Worm (Caenorhabditis elegans): ENCODE results near the gene hpo-34.

The hpo-34 gene

DNA sequence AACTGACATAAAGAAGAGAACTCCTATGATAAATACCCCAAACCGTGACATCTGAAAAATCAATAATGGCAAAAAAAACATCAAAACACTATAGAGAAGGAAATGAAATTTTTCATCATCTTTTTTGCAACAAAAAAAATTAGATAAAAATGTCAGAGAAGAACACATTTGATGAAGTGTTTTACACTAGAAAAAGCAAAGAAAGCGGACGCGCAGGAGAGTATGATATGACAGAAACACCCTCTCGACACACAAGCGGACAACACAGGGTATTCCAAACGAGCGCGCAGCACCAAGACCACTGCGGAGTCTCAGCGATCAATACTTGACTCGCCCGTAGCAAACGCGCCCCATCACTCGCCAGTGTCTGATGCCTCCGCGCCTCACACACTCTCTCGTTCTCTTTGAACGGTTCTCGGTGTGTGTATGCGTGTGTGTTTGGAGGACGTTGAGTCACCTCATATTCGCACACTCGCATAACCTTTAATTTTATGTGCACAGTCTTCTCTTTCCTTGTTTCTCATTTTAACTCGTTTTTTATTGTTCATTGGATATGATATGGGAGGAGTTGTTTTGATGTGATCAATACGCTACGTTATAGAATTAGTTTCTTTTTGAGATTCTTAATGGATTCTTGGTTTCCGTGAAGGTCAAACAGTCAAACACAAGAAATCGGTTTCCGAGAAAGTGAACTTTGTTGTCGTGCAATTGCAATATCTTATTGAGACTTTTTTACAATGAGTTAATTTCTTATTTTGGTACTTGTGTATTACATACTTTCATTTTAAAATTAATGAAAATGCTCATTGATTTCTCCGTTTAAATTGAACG, 27.8 kb upstream of the hpo-34 start, which contains the start of gene selt-1.1 (continued):
- TF ChIP-seq hlh-30 (tag; optimal IDR thresholded peaks at IDR 0.05; ENCODE audit: insufficient read depth) (peak; percentile 51), arid-1 (GFP tag; conservative IDR thresholded peaks at IDR 0.05) (no peak), spr-1 (tag; optimal IDR thresholded peaks at IDR 0.05) (peak; percentile 14), dmd-6 (GFP tag; IDR thresholded peaks at IDR 0.05) (peak; percentile 75), zip-2 (tag; optimal IDR thresholded peaks at IDR 0.05) (no peak), mxl-2 (GFP tag; conservative IDR thresholded peaks at IDR 0.05) (no peak), ceh-20 (GFP tag; IDR thresholded peaks at IDR 0.05) (0 out of 2 replicates have a peak, but pooled peaks have one; percentile 32), lin-38 (GFP tag; IDR thresholded peaks at IDR 0.05) (no peak), mdl-1 (tag; optimal IDR thresholded peaks at IDR 0.05) (peak in 1 of 2 experiments; percentile 73), nhr-111 (GFP tag; optimal IDR thresholded peaks at IDR 0.05) (no peak), hmg-1.1 (GFP tag; IDR thresholded peaks at IDR 0.05) (peak; percentile 63), zfp-3 (GFP tag; conservative IDR thresholded peaks at IDR 0.05) (no peak), Y105C5A.15 (GFP tag; IDR thresholded peaks at IDR 0.05) (no peak), rbr-2 (tag; optimal IDR thresholded peaks at IDR 0.05) (peak; percentile 67), Y5F2A.4 (GFP tag; optimal IDR thresholded peaks at IDR 0.05) (no peak), sdz-12 (GFP tag; optimal IDR thresholded peaks at IDR 0.05) (no peak), ctbp-1 (GFP tag; IDR thresholded peaks at IDR 0.05) (no peak), snpc-4 (tag; optimal IDR thresholded peaks at IDR 0.05) (no peak), ceh-28 (tag; optimal IDR thresholded peaks at IDR 0.05) (peak; percentile 5), dpl-1 (GFP tag; optimal IDR thresholded peaks at IDR 0.05) (peak; percentile 11), unc-39 (tag; optimal IDR thresholded peaks at IDR 0.05) (no peak), R02D3.7 (tag; optimal IDR thresholded peaks at IDR 0.05) (no peak), dmd-9 (GFP tag; IDR thresholded peaks at IDR 0.05) (0 out of 2 replicates have a peak, but pooled peaks have one; percentile 19), lsy-2 (tag; optimal IDR thresholded peaks at IDR 0.05) (peak in 1 of 2 experiments; percentile 33), F44E2.7 (GFP tag; IDR thresholded peaks at IDR 0.05) (no peak), nhr-42 (GFP tag; IDR thresholded peaks at IDR 0.05) (0 out of 2 replicates have a peak, but pooled peaks have one; percentile 49), aha-1 (tag) (no peak), ama-1 (optimal IDR thresholded peaks at IDR 0.05) (no peak), hlh-11 (tag; optimal IDR thresholded peaks at IDR 0.05) (peak; percentile 86), saeg-2 (GFP tag; IDR thresholded peaks at IDR 0.05) (no peak), T20F7.1 (GFP tag; optimal IDR thresholded peaks at IDR 0.05) (no peak), F26F4.8 (GFP tag; conservative IDR thresholded peaks at IDR 0.05) (no peak), egl-27 (tag; optimal IDR thresholded peaks at IDR 0.05) (no peak), vab-7 (GFP tag; IDR thresholded peaks at IDR 0.05) (no peak), dmd-8 (GFP tag; IDR thresholded peaks at IDR 0.05) (no peak), set-16 (GFP tag; IDR thresholded peaks at IDR 0.05) (no peak), tra-1 (GFP tag; IDR thresholded peaks at IDR 0.05) (peak; percentile 48; the same call in 1 of the 2 replicates), ZK337.2 (GFP tag; IDR thresholded peaks at IDR 0.05) (no peak), nhr-11 (tag; optimal IDR thresholded peaks at IDR 0.05) (no peak), nhr-237 (tag; optimal IDR thresholded peaks at IDR 0.05) (no peak), zip-11 (GFP tag; IDR thresholded peaks at IDR 0.05) (no peak), dve-1 (tag; optimal IDR thresholded peaks at IDR 0.05; ENCODE audit: insufficient read depth) (peak; percentile 83), fos-1 (tag; optimal IDR thresholded peaks at IDR 0.05) (no peak), ztf-11 (tag; optimal IDR thresholded peaks at IDR 0.05) (no peak), fkh-10 (GFP tag; optimal IDR thresholded peaks at IDR 0.05) (no peak), daf-16 (GFP tag; optimal IDR thresholded peaks at IDR 0.05) (no peak), daf-16 (tag; optimal IDR thresholded peaks at IDR 0.05) (peak; percentile 73), duxl-1 (tag; optimal IDR thresholded peaks at IDR 0.05; ENCODE audit: poor library complexity) (peak; percentile 40), pqm-1 (tag; optimal IDR thresholded peaks at IDR 0.05) (peak; percentile 22), aly-2 (tag; optimal IDR thresholded peaks at IDR 0.05) (no peak), nhr-28 (tag; optimal IDR thresholded peaks at IDR 0.05) (peak; percentile 86)

Data from whole organism, L4 larva.